Worm (Caenorhabditis elegans) whole organism, dauer: ENCODE data around the gene lipl-3.

Source experiments
- unc-62 ChIP-seq: sonication (generic microtip); optimal IDR thresholded peaks from 2 replicates; lab custom pipeline; 2017; ENCODE audit warnings: missing biosample characterization, missing genetic modification reagents, missing genetic modification characterization

The lipl-3 gene

DNA sequence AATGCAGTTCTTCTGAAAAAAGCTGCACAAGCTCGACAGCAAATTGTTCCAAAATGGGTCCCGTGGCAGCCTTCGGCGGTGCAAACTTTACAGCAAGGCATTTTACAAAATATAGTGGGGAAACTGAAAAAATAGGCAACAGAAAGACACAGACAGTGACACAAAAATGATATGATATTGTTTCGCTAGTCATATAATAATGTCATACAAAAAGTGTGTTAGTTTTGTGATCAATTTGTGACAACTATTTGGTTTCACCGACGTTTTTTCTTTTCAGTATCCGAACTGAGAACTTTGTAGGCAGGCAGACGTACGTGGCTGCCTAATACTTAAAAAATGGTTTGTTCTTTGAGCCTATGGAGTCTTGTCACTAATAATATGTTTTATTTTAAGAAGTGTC lies 4.6 kb downstream of the lipl-3 start, which contains the start of gene nhr-210:
Gene nhr-210, minus strand, starts transcription at position 101 of the 400 bp plus-strand sequence.
- no peak for TF ChIP-seq unc-62

DNA sequence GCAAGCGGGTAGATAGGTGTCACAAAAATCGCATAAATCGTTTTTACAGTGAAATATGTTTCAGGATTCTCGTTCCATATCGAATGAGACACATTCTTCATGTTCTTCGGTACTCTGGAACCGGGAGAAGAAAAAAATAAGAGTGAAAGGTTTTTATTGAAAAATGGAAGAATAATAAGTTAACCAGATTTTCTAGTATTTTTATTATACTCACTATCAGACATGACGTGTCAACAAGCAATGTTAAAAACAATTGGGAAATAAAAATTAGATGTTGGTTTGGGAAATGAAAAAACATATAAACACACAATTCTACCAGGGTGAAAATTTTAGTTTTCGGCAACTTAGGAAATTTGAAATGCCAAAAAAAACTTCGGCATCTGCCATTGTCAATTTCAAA lies 11.6 kb downstream of the lipl-3 start, which contains the start of gene srh-37:
Gene srh-37, minus strand, starts transcription at position 101 of the 400 bp plus-strand sequence.
- no peak for TF ChIP-seq unc-62

DNA sequence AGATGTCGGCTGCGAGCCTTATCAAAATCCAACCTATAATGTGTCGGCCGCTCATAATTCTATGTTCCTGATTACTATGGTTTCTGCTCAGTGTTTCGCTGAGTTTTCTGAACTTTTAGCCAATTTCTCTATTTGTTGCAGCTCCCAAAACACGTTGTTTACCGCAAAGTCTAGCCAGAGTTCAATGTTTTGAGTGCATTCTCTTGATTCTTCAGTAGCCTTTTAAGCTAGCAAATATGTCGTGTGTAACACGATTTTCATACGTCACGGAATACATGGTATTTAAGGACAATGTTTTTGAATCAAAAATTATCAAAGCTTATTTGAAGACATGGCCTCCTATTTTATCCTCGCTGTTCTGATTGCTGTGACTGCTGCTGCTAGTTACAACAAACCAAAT lies 18.8 kb downstream of the lipl-3 start, which contains the start of gene srlf-19:
Gene srlf-19, plus strand, starts transcription at position 301 of the 400 bp plus-strand sequence.
- TF ChIP-seq unc-62, result no peak

DNA sequence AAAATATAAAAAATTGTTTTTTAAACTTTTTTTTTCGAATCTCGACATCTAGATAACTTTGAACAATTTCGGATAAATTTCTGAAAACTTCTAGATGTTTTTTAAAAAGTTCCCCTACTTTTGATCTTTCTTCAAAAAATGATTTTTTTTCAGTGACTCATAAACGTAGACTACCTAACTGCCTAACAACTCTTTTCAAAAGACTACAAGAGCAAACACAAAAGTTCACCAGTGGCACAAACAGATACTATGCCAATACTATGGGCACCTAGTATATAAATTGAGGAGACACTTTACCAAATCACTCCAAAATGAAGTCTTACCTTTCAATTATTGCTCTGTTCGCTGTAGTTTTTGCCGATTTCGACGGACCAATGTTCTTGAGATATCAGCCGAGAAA lies 20.3 kb downstream of the lipl-3 start, which contains the start of gene srlf-35:
Gene srlf-35, plus strand, starts transcription at position 301 of the 400 bp plus-strand sequence.
- TF ChIP-seq unc-62, result no peak

DNA sequence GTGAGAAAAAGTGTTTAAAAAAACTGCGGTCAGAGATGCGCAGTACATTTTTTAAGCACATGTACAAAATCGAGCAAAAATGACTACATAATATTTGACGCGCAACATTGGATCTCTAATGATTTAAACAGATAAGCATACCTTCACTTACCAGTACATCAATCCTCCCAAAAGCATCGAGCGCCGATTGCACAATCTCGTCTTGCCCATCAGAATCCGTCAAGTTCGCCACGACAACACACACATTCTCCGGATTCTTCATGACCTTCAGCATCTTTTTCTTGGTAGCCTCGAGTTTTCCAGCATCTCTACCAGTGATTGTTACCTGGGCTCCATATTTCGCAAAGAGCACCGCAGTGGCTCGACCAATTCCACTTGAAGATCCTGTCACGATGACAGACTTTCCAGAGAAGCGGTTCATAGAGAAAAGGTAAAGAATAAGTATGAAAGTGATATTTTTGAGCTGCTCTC lies 21.2 kb downstream of the lipl-3 start, which contains the start of gene T01G6.10:
Gene T01G6.10, minus strand, starts transcription at position 421 of the 471 bp plus-strand sequence.
- TF ChIP-seq unc-62, result no peak

ce11 chrV:501230-501629 lies 22.8 kb downstream of the lipl-3 start, which contains the start of gene str-256:
TSS of gene str-256 (minus strand) at chrV:501330.
- no peak for TF ChIP-seq unc-62

DNA sequence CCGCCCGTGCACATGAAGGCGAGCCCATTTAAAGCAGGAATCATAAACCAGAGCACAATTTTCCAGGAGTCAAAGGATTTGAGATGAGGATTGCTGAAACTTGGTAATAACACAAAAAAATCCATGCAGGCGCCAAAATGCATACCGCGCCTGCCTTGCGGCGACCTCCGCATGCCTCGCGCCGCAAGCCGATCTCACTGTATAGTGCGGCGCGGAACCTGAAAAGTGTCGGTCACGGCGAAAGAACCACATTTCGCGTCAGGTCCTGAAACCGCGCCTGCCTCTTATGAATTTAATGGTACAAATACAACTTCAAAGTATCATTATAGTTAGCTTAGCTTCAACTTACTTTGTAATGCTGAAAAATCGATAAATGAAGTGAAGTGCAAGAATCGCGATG lies 23.5 kb downstream of the lipl-3 start:
- no peak for TF ChIP-seq unc-62

DNA sequence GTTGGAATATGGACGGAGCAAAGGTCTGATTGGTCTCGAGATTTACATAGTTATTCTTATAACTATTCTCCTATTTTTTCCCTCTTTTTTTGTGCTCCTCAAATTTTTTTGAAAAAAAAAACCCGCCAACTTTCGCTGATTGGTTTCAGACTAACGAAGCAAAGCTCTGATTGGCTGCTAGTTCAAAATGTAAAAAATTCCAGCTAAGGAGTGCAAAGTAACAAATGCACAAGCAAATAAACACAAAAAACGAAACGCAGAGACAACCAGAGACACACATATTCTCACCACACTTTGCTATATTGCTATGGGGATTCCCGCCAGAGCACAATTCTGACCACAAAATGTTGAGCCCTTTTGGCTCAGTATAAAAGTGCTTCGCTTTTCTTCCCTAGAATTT lies 26.6 kb downstream of the lipl-3 start, which contains the start of gene T01G6.1:
Gene T01G6.1, plus strand, starts transcription at position 301 of the 400 bp plus-strand sequence.
- no peak for TF ChIP-seq unc-62

- no peak for TF ChIP-seq unc-62
These were observed 29.7 kb downstream of the lipl-3 start, which contains the start of gene nhr-131 for ce11 chrV:494284-494683. TSS of gene nhr-131 (plus strand) at chrV:494370.

DNA sequence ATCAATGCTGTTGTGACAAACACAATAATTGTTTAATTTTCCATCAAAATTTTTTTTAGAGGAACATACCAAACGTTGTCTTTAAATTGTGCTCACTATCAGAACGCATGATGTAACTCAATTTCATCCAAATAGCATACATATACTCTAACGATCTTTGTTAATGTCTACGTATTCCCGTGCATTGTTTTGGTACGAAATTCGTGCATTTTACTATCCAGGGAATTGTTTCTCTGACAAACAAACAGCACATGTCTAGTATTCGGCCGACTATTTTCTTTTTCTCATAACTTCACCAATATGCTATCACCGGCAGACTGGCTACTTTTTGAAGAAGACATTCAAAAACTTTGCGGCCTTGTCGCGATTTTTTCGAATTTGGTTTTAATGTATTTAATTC lies 32.6 kb downstream of the lipl-3 start, which contains the start of gene str-196:
Gene str-196, plus strand, starts transcription at position 301 of the 400 bp plus-strand sequence.
- TF ChIP-seq unc-62, result no peak

DNA sequence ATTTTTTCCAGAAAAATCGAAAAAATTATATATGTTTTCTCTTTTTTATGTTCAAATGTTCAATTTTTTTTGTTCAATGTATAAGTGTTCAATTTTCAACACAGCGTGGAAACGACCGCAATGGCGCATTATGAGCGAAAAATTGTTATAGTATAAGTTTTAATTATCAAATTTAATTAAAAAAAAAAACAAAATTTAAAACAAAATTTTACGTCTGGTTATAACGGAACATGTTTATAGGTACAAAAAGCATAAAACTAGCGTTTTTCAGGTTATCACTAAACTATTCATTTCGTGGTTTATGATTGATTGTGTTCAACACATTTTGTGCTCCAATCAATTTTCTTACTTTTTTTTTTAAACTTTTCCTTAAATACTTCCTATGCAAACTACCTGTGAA lies 34.7 kb downstream of the lipl-3 start, which contains the start of gene nhr-106:
Gene nhr-106, plus strand, starts transcription at position 301 of the 400 bp plus-strand sequence.
- TF ChIP-seq unc-62, result no peak

DNA sequence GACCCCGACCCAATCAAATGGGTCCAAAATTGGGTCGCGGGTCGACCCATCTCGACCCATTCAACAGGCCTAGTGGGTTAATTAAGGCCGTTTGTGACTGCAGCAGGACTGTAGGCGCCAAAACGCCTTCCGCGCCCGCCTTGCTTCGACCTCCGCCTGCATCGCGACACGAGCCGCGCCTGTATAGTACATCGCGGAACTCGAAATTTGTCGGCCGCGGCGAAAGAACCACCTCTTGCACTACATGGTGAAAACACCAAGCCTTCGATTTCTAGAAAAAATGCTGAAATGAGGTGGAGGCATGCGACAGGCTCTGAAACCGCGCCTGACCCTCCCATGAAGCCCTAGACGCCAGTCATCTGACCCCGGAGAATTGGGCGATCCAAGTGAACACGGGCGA lies 36.0 kb downstream of the lipl-3 start:
- TF ChIP-seq unc-62, result no peak

ce11 chrV:486684-487083 lies 37.3 kb downstream of the lipl-3 start, which contains the start of gene nhr-211:
TSS of gene nhr-211 (plus strand) at chrV:486984.
- TF ChIP-seq unc-62, result no peak

ce11 chrV:484285-484890 lies 39.6 kb downstream of the lipl-3 start, which contains the start of gene nhr-212:
TSS of gene nhr-212 (plus strand) at chrV:484857.
- TF ChIP-seq unc-62, result no peak

ce11 chrV:483289-483795 lies 40.7 kb downstream of the lipl-3 start, which contains the start of gene nhr-130:
TSS of gene nhr-130 (minus strand) at chrV:483339.
- no peak for TF ChIP-seq unc-62

ce11 chrV:482860-483259 lies 41.2 kb downstream of the lipl-3 start:
- no peak for TF ChIP-seq unc-62

DNA sequence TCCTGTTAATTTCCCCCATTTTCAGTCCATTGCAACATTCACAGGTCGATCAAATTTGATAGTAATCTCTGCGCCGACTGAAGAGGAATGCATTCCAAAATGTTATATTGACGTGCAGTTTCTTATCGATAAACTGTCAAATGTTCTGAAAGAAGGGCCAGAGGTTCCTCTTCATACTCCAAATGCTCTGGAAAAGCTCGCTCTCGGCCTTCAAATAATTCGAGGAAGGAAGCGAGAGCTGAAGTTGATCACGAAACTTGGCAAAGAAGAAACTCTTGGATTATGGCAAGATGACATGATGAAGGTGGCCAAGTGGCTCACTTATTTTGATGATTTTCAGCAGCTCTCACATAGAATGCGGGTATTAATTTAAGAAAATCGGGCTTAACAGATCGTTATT lies 45.0 kb downstream of the lipl-3 start:
- no peak for TF ChIP-seq unc-62
